Fruit fly (Drosophila melanogaster): Measurements from ENCODE around the gene t-cup.

The t-cup gene

DNA sequence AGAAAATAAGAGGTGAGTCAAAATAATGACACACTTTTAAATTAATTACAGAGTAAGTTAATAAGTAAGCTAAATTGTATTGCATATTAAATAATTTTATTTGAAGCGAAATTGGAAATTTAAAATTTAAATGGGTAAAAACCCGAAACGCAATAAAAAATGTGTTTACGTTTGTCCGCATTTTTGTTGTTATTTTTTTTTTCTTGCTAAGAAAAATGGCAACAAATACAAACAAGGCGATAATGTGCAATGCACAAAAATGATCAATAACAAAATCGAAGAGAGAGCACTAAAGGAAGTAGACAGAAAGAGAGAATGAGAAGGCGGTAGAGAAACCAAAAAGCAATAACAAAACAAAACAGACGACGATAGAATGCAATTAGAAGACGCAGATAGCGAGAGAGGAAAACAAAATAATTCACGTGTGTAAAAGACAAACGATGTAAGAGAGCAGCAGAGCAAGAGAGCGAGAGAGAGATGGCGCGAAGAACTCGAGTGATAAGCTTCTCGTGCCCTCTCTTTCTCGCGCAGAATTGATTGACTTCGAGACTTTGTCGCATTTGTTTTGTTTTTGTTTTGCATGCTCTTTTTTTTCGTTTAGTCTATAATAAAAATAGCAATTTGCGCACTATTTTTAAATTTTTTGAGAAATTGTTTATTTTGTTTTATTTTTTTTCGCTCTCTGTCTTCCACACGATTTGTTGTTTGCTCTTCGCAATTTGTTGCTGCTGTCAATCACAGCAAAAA, 23.8 kb upstream of the t-cup start (continued):
- no peak for TF ChIP-seq hb (GFP tag; IDR thresholded peaks at IDR 0.05; ENCODE audit: partially characterized antibody)
- TF ChIP-seq trh (GFP tag; optimal IDR thresholded peaks at IDR 0.05): no peak
- TF ChIP-seq hth (optimal IDR thresholded peaks at IDR 0.05): no peak
- no peak for TF ChIP-seq az2 (GFP tag; optimal IDR thresholded peaks at IDR 0.05)
- peak; percentile 0 for TF ChIP-seq nau (GFP tag; optimal IDR thresholded peaks at IDR 0.05)
- TF ChIP-seq Mrtf (GFP tag; IDR thresholded peaks at IDR 0.05): no peak
- TF ChIP-seq slou (GFP tag; optimal IDR thresholded peaks at IDR 0.05): no peak
- 0 out of 4 replicates have a peak, but pooled peaks have one; percentile 20 for TF ChIP-seq Dll (GFP tag; IDR thresholded peaks at IDR 0.05; ENCODE audit: partially characterized antibody)
- TF ChIP-seq CG18476 (GFP tag; optimal IDR thresholded peaks at IDR 0.05): no peak
- no peak for TF ChIP-seq mirr (GFP tag; optimal IDR thresholded peaks at IDR 0.05)
- peak; percentile 18 for TF ChIP-seq CG8924 (tag; optimal IDR thresholded peaks at IDR 0.05)
- TF ChIP-seq CG17359 (tag; optimal IDR thresholded peaks at IDR 0.05): no peak
- TF ChIP-seq CG14667 (GFP tag; IDR thresholded peaks at IDR 0.05): no peak
- TF ChIP-seq rib (GFP tag; IDR thresholded peaks at IDR 0.05): no peak
- TF ChIP-seq Xrp1 (GFP tag; IDR thresholded peaks at IDR 0.05): peak; percentile 6; the same call in 1 of the 2 replicates
- TF ChIP-seq Rfx (GFP tag; IDR thresholded peaks at IDR 0.05): no peak
- TF ChIP-seq pb (GFP tag; optimal IDR thresholded peaks at IDR 0.05): no peak
- peak; percentile 58 for TF ChIP-seq CG10321 (GFP tag; IDR thresholded peaks at IDR 0.05)
- no peak for TF ChIP-seq ems (GFP tag; optimal IDR thresholded peaks at IDR 0.05)
- no peak for TF ChIP-seq CG15011 (GFP tag; optimal IDR thresholded peaks at IDR 0.05)
- no peak for TF ChIP-seq CkIIα-i1 (GFP tag; IDR thresholded peaks at IDR 0.05)
- peak; percentile 81 for TF ChIP-seq cwo (GFP tag; optimal IDR thresholded peaks at IDR 0.05)
- no peak for TF ChIP-seq CG3065 (GFP tag; optimal IDR thresholded peaks at IDR 0.05)
- no peak for TF ChIP-seq CTCF (GFP tag; optimal IDR thresholded peaks at IDR 0.05)
- peak; percentile 17 for TF ChIP-seq sd (tag; optimal IDR thresholded peaks at IDR 0.05)
- no peak for TF ChIP-seq PHDP (tag; optimal IDR thresholded peaks at IDR 0.05)
- no peak for TF ChIP-seq CG30431 (GFP tag; optimal IDR thresholded peaks at IDR 0.05)
- no peak for TF ChIP-seq CG6683 (GFP tag; optimal IDR thresholded peaks at IDR 0.05)
- TF ChIP-seq Nf-YC (tag; optimal IDR thresholded peaks at IDR 0.05): peak; percentile 41
- TF ChIP-seq btn (GFP tag; optimal IDR thresholded peaks at IDR 0.05): no peak
- TF ChIP-seq CG31388 (GFP tag; optimal IDR thresholded peaks at IDR 0.05): no peak
- peak; percentile 84 to 96 for TF ChIP-seq Trl (optimal IDR thresholded peaks at IDR 0.05)
- no peak for TF ChIP-seq Trl (GFP tag; optimal IDR thresholded peaks at IDR 0.05)
- no peak for TF ChIP-seq onecut (GFP tag; IDR thresholded peaks at IDR 0.05)
- no peak for TF ChIP-seq CG11560 (tag; IDR thresholded peaks at IDR 0.05)
- TF ChIP-seq dm (GFP tag; optimal IDR thresholded peaks at IDR 0.05): no peak
- no peak for TF ChIP-seq hkb (optimal IDR thresholded peaks at IDR 0.05)
- no peak for TF ChIP-seq hkb (GFP tag; IDR thresholded peaks at IDR 0.05)
- no peak for TF ChIP-seq cato (GFP tag; optimal IDR thresholded peaks at IDR 0.05; ENCODE audit: borderline replicate concordance)
- no peak for TF ChIP-seq CG4328 (GFP tag; optimal IDR thresholded peaks at IDR 0.05)
- no peak for TF ChIP-seq HmgZ (tag; optimal IDR thresholded peaks at IDR 0.05)
- no peak for TF ChIP-seq CG2129 (GFP tag; IDR thresholded peaks at IDR 0.05; ENCODE audit: partially characterized antibody)
- TF ChIP-seq CG15696 (tag; optimal IDR thresholded peaks at IDR 0.05): no peak
- TF ChIP-seq tio (GFP tag; optimal IDR thresholded peaks at IDR 0.05): no peak
- TF ChIP-seq CG12071 (GFP tag; optimal IDR thresholded peaks at IDR 0.05): no peak
- TF ChIP-seq Awh (GFP tag; IDR thresholded peaks at IDR 0.05): no peak
- TF ChIP-seq corto (GFP tag; optimal IDR thresholded peaks at IDR 0.05): no peak
- TF ChIP-seq zfh1 (GFP tag; IDR thresholded peaks at IDR 0.05): 0 out of 3 replicates have a peak, but pooled peaks have one; percentile 25
- TF ChIP-seq CG5180 (GFP tag; optimal IDR thresholded peaks at IDR 0.05): no peak
- no peak for TF ChIP-seq CG18619 (GFP tag; optimal IDR thresholded peaks at IDR 0.05)
- TF ChIP-seq gsb-n (tag; optimal IDR thresholded peaks at IDR 0.05): no peak
- peak; percentile 73 for TF ChIP-seq psq (GFP tag; optimal IDR thresholded peaks at IDR 0.05)
